Worm (Caenorhabditis elegans) whole organism, late embryonic: Measurements from ENCODE around the gene K08E5.6.

Source experiments
- C08G9.2 ChIP-seq: sonication (generic microtip); optimal IDR thresholded peaks from 2 replicates; lab custom pipeline; 2016; ENCODE audit warnings: mild to moderate bottlenecking, missing genetic modification characterization, moderate library complexity, missing compliant biosample characterization
- K02D7.2 ChIP-seq: sonication (generic microtip); optimal IDR thresholded peaks from 2 replicates; lab custom pipeline; 2017; ENCODE audit warnings: mild to moderate bottlenecking, missing genetic modification characterization, missing compliant biosample characterization
- ama-1 ChIP-seq: fragments of 150-350 bp; optimal IDR thresholded peaks from 2 replicates; lab custom pipeline; 2014
- ceh-2 ChIP-seq: sonication (generic microtip); optimal IDR thresholded peaks from 2 replicates; lab custom pipeline; 2016; ENCODE audit warnings: missing genotype, missing genetic modification characterization, missing compliant biosample characterization
- elt-4 ChIP-seq: sonication (generic microtip); optimal IDR thresholded peaks from 2 replicates; lab custom pipeline; 2016; ENCODE audit warnings: missing genetic modification characterization, missing compliant biosample characterization
- fkh-10 ChIP-seq: fragments of 150-350 bp; optimal IDR thresholded peaks from 2 replicates; lab custom pipeline; 2014; ENCODE audit warnings: missing biosample characterization, missing genetic modification reagents, missing genetic modification characterization
- pqm-1 ChIP-seq: sonication (generic microtip); optimal IDR thresholded peaks from 2 replicates; lab custom pipeline; 2016; ENCODE audit warnings: missing genetic modification characterization, missing compliant biosample characterization
- tbx-2 ChIP-seq: sonication (generic microtip); optimal IDR thresholded peaks from 2 replicates; lab custom pipeline; 2016; ENCODE audit warnings: missing genetic modification characterization, missing compliant biosample characterization

DNA sequence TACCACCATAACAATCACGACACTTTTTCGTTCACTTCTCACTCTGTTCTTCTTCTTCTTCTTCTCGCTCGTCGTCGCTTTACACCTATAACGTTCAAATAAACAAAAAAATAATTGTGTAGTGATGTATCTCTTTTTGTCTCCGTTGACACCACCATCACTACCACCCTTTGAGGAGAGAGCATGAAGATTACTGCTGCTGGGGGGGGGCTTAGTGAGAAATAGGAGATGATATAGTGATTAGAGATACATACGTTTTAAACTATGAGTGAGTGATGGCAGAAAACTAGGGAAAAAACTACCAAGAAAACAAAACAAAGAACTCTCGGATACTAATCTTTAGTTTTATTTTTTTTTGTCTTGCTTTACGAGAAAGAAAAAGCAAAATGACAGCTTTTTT is 14.5 kb upstream of the K08E5.6 start:
- TF ChIP-seq fkh-10 (GFP tag; lab: Kevin White, UChicago) (no peak), pqm-1 (tag; lab: Kevin White, UChicago) (no peak), elt-4 (tag; lab: Kevin White, UChicago) (no peak), tbx-2 (no peak), C08G9.2 (no peak), ceh-2 (no peak), K02D7.2 (tag; lab: Kevin White, UChicago) (no peak), ama-1 (lab: Kevin White, UChicago) (no peak)
